Fruit fly (Drosophila melanogaster): Measurements from ENCODE around the gene CG17110.

Gene CG17110

dm6 chr3R:23058858-23059257 is 32.7 kb upstream of the CG17110 start, which contains the start of gene Ctns:
Ctns (minus strand) TSS chr3R:23058958.
- TF ChIP-seq Awh (GFP tag; IDR thresholded peaks at IDR 0.05) = no peak
- TF ChIP-seq lmd (GFP tag; IDR thresholded peaks at IDR 0.05) = peak; percentile 15; the same call in 1 of the 2 replicates

dm6 chr3R:23060166-23060565 is 31.4 kb upstream of the CG17110 start:
- TF ChIP-seq CG34422 (GFP tag; IDR thresholded peaks at IDR 0.05) (no peak), CG34224 (GFP tag; IDR thresholded peaks at IDR 0.05; ENCODE audit: partially characterized antibody) (no peak), HLHmδ (GFP tag; optimal IDR thresholded peaks at IDR 0.05) (no peak), CG30431 (GFP tag; optimal IDR thresholded peaks at IDR 0.05) (no peak), H15 (GFP tag; IDR thresholded peaks at IDR 0.05) (no peak), zen (tag; optimal IDR thresholded peaks at IDR 0.05) (no peak), gt (GFP tag; IDR thresholded peaks at IDR 0.05) (no peak), CG12391 (tag; optimal IDR thresholded peaks at IDR 0.05) (no peak)

- TF ChIP-seq CG13775 (GFP tag; optimal IDR thresholded peaks at IDR 0.05) (peak; percentile 40), CG9932 (GFP tag; IDR thresholded peaks at IDR 0.05) (peak; percentile 41; the same call in 1 of the 2 replicates), CG3847 (GFP tag; IDR thresholded peaks at IDR 0.05) (0 out of 2 replicates have a peak, but pooled peaks have one; percentile 16), CG12299 (tag; optimal IDR thresholded peaks at IDR 0.05) (no peak), hb (GFP tag; IDR thresholded peaks at IDR 0.05; ENCODE audit: partially characterized antibody) (peak; percentile 80), Bteb2 (GFP tag; optimal IDR thresholded peaks at IDR 0.05) (no peak), Side (GFP tag; optimal IDR thresholded peaks at IDR 0.05) (no peak), lmd (GFP tag; IDR thresholded peaks at IDR 0.05) (peak; percentile 21; the same call in 1 of the 2 replicates), nerfin-2 (GFP tag; IDR thresholded peaks at IDR 0.05; ENCODE audit: partially characterized antibody) (peak; percentile 82), MESR4 (GFP tag; optimal IDR thresholded peaks at IDR 0.05) (peak; percentile 10), BEAF-32 (GFP tag; optimal IDR thresholded peaks at IDR 0.05) (peak; percentile 76), CG34422 (GFP tag; IDR thresholded peaks at IDR 0.05) (no peak; the same call in 2 of the 3 replicates), gfzf (GFP tag; optimal IDR thresholded peaks at IDR 0.05) (peak; percentile 60), unc-4 (GFP tag; IDR thresholded peaks at IDR 0.05; ENCODE audit: partially characterized antibody) (peak; percentile 90), ara (GFP tag; IDR thresholded peaks at IDR 0.05) (no peak), CG9609 (GFP tag; optimal IDR thresholded peaks at IDR 0.05) (peak; percentile 0), sob (GFP tag; IDR thresholded peaks at IDR 0.05) (0 out of 2 replicates have a peak, but pooled peaks have one; percentile 19), Hr51 (GFP tag; optimal IDR thresholded peaks at IDR 0.05) (no peak), B-H2 (GFP tag; optimal IDR thresholded peaks at IDR 0.05) (no peak), CG8388 (GFP tag; optimal IDR thresholded peaks at IDR 0.05) (peak; percentile 18), CG6175 (GFP tag; IDR thresholded peaks at IDR 0.05) (no peak), Six4 (GFP tag; optimal IDR thresholded peaks at IDR 0.05) (no peak), jigr1 (GFP tag; IDR thresholded peaks at IDR 0.05) (no peak), dati (GFP tag; IDR thresholded peaks at IDR 0.05) (no peak), Sry-δ (GFP tag; optimal IDR thresholded peaks at IDR 0.05) (peak; percentile 50), toy (GFP tag; IDR thresholded peaks at IDR 0.05) (no peak), odd (GFP tag; optimal IDR thresholded peaks at IDR 0.05) (no peak), CG6254 (GFP tag; optimal IDR thresholded peaks at IDR 0.05) (peak; percentile 20), mirr (GFP tag; optimal IDR thresholded peaks at IDR 0.05) (no peak), Xbp1 (GFP tag; optimal IDR thresholded peaks at IDR 0.05) (peak; percentile 39), CG2712 (tag; optimal IDR thresholded peaks at IDR 0.05) (peak; percentile 61), crol (GFP tag; IDR thresholded peaks at IDR 0.05) (no peak), abd-A (tag; optimal IDR thresholded peaks at IDR 0.05) (no peak), CG2120 (GFP tag; optimal IDR thresholded peaks at IDR 0.05) (peak; percentile 32), sens (GFP tag) (peak; percentile 49), NC2α (GFP tag; optimal IDR thresholded peaks at IDR 0.05) (no peak), CG6689 (GFP tag; IDR thresholded peaks at IDR 0.05) (0 out of 2 replicates have a peak, but pooled peaks have one; percentile 18), dmrt11E (tag; optimal IDR thresholded peaks at IDR 0.05) (peak; percentile 32), Gug (GFP tag; IDR thresholded peaks at IDR 0.05) (peak; percentile 27; the same call in 1 of the 4 replicates)
These were observed 30.3 kb upstream of the CG17110 start, which contains the start of the genes sav and Ublcp1 for dm6 chr3R:23061209-23061608. sav (minus strand) TSS chr3R:23061304. Ublcp1 (plus strand) TSS chr3R:23061493.

Data from whole organism, embryonic.